Fruit fly (Drosophila melanogaster) whole organism, wandering third instar larva: Measurements from ENCODE around the gene Obp69a.
A peak's percentile ranks its signal among the peaks of the same experiment; 100 is the strongest.

Source experiments
- Abd-B ChIP-seq: fragments of >200 bp; optimal IDR thresholded peaks from 2 replicates; lab custom pipeline; 2017; ENCODE audit warnings: missing biosample characterization, missing genetic modification characterization
- CG32264 ChIP-seq: fragments of 200-800 bp; sonication (Bioruptor generic); optimal IDR thresholded peaks from 2 replicates; lab custom pipeline; 2016; ENCODE audit warnings: missing biosample characterization, missing genetic modification characterization
- CG9705 ChIP-seq: fragments of 200-800 bp; sonication (Bioruptor generic); optimal IDR thresholded peaks from 2 replicates; lab custom pipeline; 2018; ENCODE audit warnings: missing biosample characterization, mild to moderate bottlenecking, missing genetic modification characterization
- CrebA ChIP-seq: fragments of 200-800 bp; sonication (Bioruptor generic); optimal IDR thresholded peaks from 2 replicates; lab custom pipeline; 2016; ENCODE audit warnings: missing biosample characterization, mild to moderate bottlenecking, missing genetic modification characterization, borderline replicate concordance
- Dfd ChIP-seq: fragments of >200 bp; optimal IDR thresholded peaks from 2 replicates; lab custom pipeline; 2017; ENCODE audit warnings: missing biosample characterization, missing genetic modification characterization
- GATAd ChIP-seq: sonication (Bioruptor generic); optimal IDR thresholded peaks from 2 replicates; lab custom pipeline; 2016; ENCODE audit warnings: missing biosample characterization, missing genetic modification characterization
- HLH106 ChIP-seq: fragments of 200-800 bp; optimal IDR thresholded peaks from 3 replicates; lab custom pipeline; 2019; ENCODE audit warnings: missing biosample characterization, mild to moderate bottlenecking, missing genetic modification characterization, moderate library complexity
- Hnf4 ChIP-seq: fragments of 200-800 bp; sonication (Bioruptor generic); optimal IDR thresholded peaks from 2 replicates; lab custom pipeline; 2016; ENCODE audit warnings: missing biosample characterization, mild to moderate bottlenecking, missing genetic modification characterization
- Hr78 ChIP-seq: fragments of >200 bp; optimal IDR thresholded peaks from 2 replicates; lab custom pipeline; 2017; ENCODE audit warnings: missing biosample characterization, missing genetic modification characterization
- Hr83 ChIP-seq: fragments of 200-300 bp; sonication (Bioruptor generic); optimal IDR thresholded peaks from 2 replicates; lab custom pipeline; 2016; ENCODE audit warnings: missing biosample characterization, mild to moderate bottlenecking, missing genetic modification characterization, moderate library complexity; ENCODE audit not compliant: poor library complexity, severe bottlenecking
- Mio ChIP-seq: sonication (Bioruptor generic); optimal IDR thresholded peaks from 2 replicates; lab custom pipeline; 2016; ENCODE audit warnings: missing biosample characterization, missing genetic modification characterization
- Myc ChIP-seq: fragments of >200 bp; optimal IDR thresholded peaks from 2 replicates; lab custom pipeline; 2017
- N ChIP-seq: fragments of >200 bp; optimal IDR thresholded peaks from 2 replicates; lab custom pipeline; 2018; ENCODE audit warnings: missing biosample characterization, missing external identifiers, missing genetic modification characterization
- OdsH ChIP-seq: fragments of 200-800 bp; sonication (Bioruptor generic); optimal IDR thresholded peaks from 2 replicates; lab custom pipeline; 2016; ENCODE audit warnings: missing biosample characterization, mild to moderate bottlenecking, missing genetic modification characterization
- Rel ChIP-seq, 2 experiments: fragments of 200-800 bp; sonication (Bioruptor generic) in 1 of 2; optimal IDR thresholded peaks; 2 replicates in 1 of 2; 3 replicates in 1 of 2; lab custom pipeline; 2016 to 2019; ENCODE audit warnings: mild to moderate bottlenecking in 2 of 2, missing biosample characterization in 2 of 2, missing genetic modification characterization in 2 of 2, moderate library complexity in 1 of 2
- Sp1 ChIP-seq: fragments of 200-800 bp; sonication (Bioruptor generic); optimal IDR thresholded peaks from 3 replicates; lab custom pipeline; 2019; ENCODE audit warnings: missing biosample characterization, mild to moderate bottlenecking, missing genetic modification characterization, moderate library complexity
- br ChIP-seq: fragments of 200-800 bp; sonication (Bioruptor generic); optimal IDR thresholded peaks from 2 replicates; lab custom pipeline; 2016; ENCODE audit warnings: missing biosample characterization, missing genetic modification characterization
- brk ChIP-seq: fragments of 200-800 bp; sonication (Bioruptor generic); optimal IDR thresholded peaks from 2 replicates; lab custom pipeline; 2016; ENCODE audit warnings: missing biosample characterization, mild to moderate bottlenecking, missing genetic modification characterization
- dl ChIP-seq, 2 experiments: fragments of 175-275, 200-275 bp in 1 of 2; fragments of 200-275 bp in 1 of 2; sonication (Bioruptor generic); optimal IDR thresholded peaks; lab custom pipeline; 2018; ENCODE audit warnings: mild to moderate bottlenecking in 2 of 2, missing biosample characterization in 2 of 2, missing genetic modification characterization in 2 of 2, moderate library complexity in 2 of 2; ENCODE audit not compliant: partially characterized antibody in 2 of 2, insufficient read depth in 1 of 2
- dmrt93B ChIP-seq: fragments of 200-800 bp; sonication (Bioruptor generic); optimal IDR thresholded peaks from 2 replicates; lab custom pipeline; 2018; ENCODE audit warnings: missing biosample characterization, mild to moderate bottlenecking, missing genetic modification characterization
- dsf ChIP-seq: sonication (Bioruptor generic); optimal IDR thresholded peaks from 2 replicates; lab custom pipeline; 2016; ENCODE audit warnings: missing biosample characterization, missing genetic modification characterization, borderline replicate concordance
- ey ChIP-seq: fragments of 200-800 bp; sonication (Bioruptor generic); optimal IDR thresholded peaks from 2 replicates; lab custom pipeline; 2016; ENCODE audit warnings: missing biosample characterization, missing genetic modification characterization
- foxo ChIP-seq, 2 experiments: fragments of 200-800 bp; sonication (Bioruptor generic); optimal IDR thresholded peaks; 2 replicates in 1 of 2; 3 replicates in 1 of 2; lab custom pipeline; 2016 to 2017; ENCODE audit warnings: missing biosample characterization in 2 of 2, missing genetic modification characterization in 2 of 2
- fru ChIP-seq: fragments of 200-800 bp; sonication (Bioruptor generic); optimal IDR thresholded peaks from 3 replicates; lab custom pipeline; 2016; ENCODE audit warnings: missing biosample characterization, mild to moderate bottlenecking, missing genetic modification characterization
- h ChIP-seq: fragments of 200-800 bp; sonication (Bioruptor generic); optimal IDR thresholded peaks from 3 replicates; lab custom pipeline; 2016; ENCODE audit warnings: missing biosample characterization, mild to moderate bottlenecking, missing genetic modification characterization
- jim ChIP-seq: fragments of 175-275, 200-325 bp; sonication (Bioruptor generic); optimal IDR thresholded peaks from 2 replicates; lab custom pipeline; 2016; ENCODE audit warnings: missing biosample characterization, mild to moderate bottlenecking, missing genetic modification characterization
- lola ChIP-seq: fragments of >200 bp; optimal IDR thresholded peaks from 2 replicates; lab custom pipeline; 2017; ENCODE audit warnings: missing biosample characterization, missing genetic modification characterization
- rgr ChIP-seq: fragments of 200-800 bp; sonication (Bioruptor generic); optimal IDR thresholded peaks from 3 replicates; lab custom pipeline; 2016; ENCODE audit warnings: missing biosample characterization, mild to moderate bottlenecking, missing genetic modification characterization
- sage ChIP-seq: fragments of 200-800 bp; sonication (Bioruptor generic); optimal IDR thresholded peaks from 2 replicates; lab custom pipeline; 2016; ENCODE audit warnings: missing biosample characterization, mild to moderate bottlenecking, missing genetic modification characterization
- sv ChIP-seq: fragments of 200-800 bp; sonication (Bioruptor generic); optimal IDR thresholded peaks from 3 replicates; lab custom pipeline; 2016; ENCODE audit warnings: missing biosample characterization, missing genetic modification characterization
- tai ChIP-seq: sonication (Bioruptor generic); optimal IDR thresholded peaks from 2 replicates; lab custom pipeline; 2016; ENCODE audit warnings: missing biosample characterization, missing genetic modification characterization
- usp ChIP-seq: fragments of >200 bp; optimal IDR thresholded peaks from 2 replicates; lab custom pipeline; 2017; ENCODE audit warnings: missing biosample characterization, missing genetic modification characterization

Obp69a gene

DNA sequence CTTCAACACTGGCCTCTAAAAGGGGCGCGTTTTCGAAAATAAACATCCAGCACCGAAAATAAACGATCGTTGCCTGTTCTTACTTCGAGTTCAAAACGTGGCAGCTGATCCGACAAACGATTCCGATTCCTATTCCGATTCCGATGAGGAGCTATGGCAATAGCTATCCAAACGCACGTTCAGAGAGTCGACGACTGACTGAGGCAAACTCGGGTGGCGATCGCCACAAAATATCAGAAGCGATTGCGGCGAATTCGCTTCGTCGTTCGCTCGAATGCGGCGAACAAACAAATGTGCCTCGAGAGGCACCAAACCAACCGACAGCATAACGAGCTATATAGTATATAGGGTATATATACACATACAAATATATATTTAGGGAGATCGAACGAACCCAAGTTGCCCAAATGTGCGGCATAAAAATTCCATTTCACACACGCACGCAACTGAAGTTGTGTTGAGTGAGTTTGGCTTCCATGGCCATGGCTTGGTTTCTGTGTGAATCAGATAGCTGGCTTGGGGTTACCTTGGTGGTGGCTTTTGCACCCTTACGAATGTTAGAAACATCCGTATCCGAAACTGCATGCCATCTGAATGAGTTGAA lies 4.6 kb upstream of the Obp69a start, which contains the start of gene Ncc69 (continued):
- TF ChIP-seq ey = no peak
- no peak for TF ChIP-seq dmrt93B
- TF ChIP-seq GATAd (GFP tag; lab: Kevin White, UChicago) = no peak
- TF ChIP-seq Abd-B (GFP tag; lab: Kevin White, UChicago) = no peak
- TF ChIP-seq Dfd (GFP tag; lab: Kevin White, UChicago) = no peak

DNA sequence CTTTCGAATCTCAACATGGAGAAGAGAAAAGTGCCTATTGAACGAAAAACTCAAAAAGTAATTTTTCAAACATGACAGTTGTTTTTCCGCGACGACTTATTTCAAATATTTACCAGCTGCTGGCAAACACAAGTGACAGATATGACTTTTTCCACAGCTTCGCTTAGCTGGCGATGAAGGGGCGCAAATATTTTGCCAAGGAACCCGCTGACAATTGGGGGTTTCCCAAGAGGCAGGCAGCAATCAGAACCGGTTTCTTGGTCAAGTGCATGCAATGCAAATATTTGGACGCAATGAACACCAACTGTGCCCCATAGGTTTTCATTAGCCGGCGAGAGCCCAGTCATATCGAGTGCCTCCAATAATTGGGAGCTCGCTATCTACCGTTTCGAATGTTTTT lies 3.9 kb upstream of the Obp69a start:
- TF ChIP-seq Rel (GFP tag; optimal IDR thresholded peaks at IDR 0.05; lab: Kevin White, UChicago) (no peak), Rel (tag; optimal IDR thresholded peaks at IDR 0.05; lab: Kevin White, UChicago) (peak; percentile 93), Hr83 (GFP tag; lab: Kevin White, UChicago) (no peak)
- TF ChIP-seq, all 38 proteins: peak for 1

DNA sequence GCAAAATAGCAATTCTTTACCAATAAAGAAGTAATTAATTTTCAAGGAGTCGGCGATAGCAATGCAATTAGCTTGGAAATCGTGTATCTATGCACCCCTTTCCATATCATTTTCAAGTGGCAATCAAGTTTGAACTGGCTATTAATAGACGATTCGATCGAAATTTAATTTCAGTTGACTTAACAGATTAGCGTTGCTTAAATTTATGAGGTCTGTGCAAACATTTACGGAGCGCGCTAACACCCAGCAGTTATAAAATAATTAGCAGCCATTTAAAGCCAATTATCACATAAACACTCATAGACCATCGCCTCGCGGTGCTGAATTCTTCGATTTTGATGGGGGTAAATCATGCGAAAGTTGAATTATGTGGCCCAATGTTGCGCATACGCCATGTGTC lies 3.2 kb upstream of the Obp69a start:
- TF ChIP-seq Hr78 (GFP tag; lab: Kevin White, UChicago) = no peak

DNA sequence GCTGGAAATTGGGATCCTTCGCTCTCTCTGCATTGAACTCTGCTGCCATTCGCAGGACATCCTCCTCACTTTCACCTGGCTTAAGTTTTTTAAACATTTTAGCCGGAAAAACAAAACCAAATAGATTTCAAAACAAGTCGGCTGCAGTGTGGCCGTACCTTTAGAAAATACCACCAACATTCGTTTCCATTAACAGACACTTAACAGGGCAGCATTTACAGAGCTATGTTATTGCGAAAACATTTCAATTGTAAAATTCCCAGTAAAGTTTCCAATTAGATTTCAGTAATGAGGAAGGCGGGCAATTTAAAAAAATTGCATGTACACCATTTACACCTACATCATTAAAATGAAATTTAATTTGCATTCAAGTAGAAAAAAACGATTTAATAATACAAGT lies 3.2 kb downstream of the Obp69a start, which contains the start of gene CG32104:
TSS of gene CG32104 (minus strand) at position 152 of the 400 bp plus-strand sequence.
- TF ChIP-seq Rel (GFP tag; optimal IDR thresholded peaks at IDR 0.05; lab: Kevin White, UChicago) (no peak), Rel (tag; optimal IDR thresholded peaks at IDR 0.05; lab: Kevin White, UChicago) (peak; percentile 71), sv (no peak), h (GFP tag; lab: Kevin White, UChicago) (no peak), br (GFP tag; lab: Kevin White, UChicago) (no peak), CrebA (no peak)

DNA sequence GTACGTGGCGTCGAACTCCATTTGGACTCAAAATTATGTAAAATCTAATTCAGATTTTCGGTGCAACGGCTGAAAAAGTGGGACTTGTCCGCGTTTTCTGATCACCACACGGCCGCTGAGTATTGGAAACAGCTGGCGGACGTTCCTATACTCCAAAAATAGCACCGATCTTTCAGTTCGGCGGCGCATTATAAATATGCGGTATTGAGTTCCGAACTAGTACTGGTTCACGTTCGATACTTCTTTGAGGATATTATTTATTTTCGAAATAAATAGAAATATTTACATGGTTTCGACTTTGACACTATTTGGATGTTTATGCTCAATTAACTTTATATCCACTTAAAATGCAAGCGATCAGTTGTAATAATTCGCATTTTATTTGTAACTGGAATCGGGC lies 5.8 kb downstream of the Obp69a start, which contains the start of gene Smyd4-2:
TSS of gene Smyd4-2 (minus strand) at position 136 of the 400 bp plus-strand sequence.
- TF ChIP-seq foxo (GFP tag; optimal IDR thresholded peaks at IDR 0.05; lab: Kevin White, UChicago) (no peak), HLH106 (no peak), jim (GFP tag; lab: Kevin White, UChicago) (no peak), Hr83 (GFP tag; lab: Kevin White, UChicago) (no peak), brk (GFP tag; lab: Kevin White, UChicago) (no peak), Mio (GFP tag; lab: Kevin White, UChicago) (no peak), Hnf4 (GFP tag; lab: Kevin White, UChicago) (no peak), Hr78 (GFP tag; lab: Kevin White, UChicago) (no peak), usp (no peak), N (GFP tag; lab: Kevin White, UChicago) (no peak)
- TF ChIP-seq, all 38 proteins: peak for 0

DNA sequence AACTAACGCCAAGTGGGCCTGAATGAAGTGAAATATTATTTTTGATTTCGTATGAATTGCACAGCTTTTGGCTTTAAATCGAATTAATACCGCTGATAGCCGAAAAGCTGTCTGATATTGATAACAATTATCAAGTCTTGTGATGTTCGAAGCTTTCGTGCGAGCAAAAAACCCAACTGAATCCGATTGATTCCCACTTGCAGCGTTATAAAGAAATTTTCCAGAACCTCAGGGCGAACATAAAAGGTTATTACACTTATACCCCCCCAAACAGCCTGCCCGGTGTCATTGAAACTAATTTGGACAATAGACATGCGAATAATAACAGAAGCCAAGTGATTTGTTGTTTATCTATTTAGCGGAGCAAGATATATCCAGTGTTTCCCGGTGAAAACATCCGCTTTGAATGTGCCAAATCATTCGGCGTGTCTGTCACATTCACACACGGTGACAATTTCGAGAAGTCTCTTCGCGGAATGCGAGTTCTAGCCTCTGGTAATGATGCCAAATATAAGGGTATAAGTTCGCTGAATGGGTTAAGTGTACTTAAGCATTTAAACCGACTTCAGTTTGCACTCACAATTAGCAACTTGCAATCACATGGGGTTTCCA lies 10.0 kb downstream of the Obp69a start:
- no peak for TF ChIP-seq Hr83 (GFP tag; lab: Kevin White, UChicago)
- no peak for TF ChIP-seq Mio (GFP tag; lab: Kevin White, UChicago)
- TF ChIP-seq Rel (GFP tag; optimal IDR thresholded peaks at IDR 0.05; lab: Kevin White, UChicago) = no peak
- peak; percentile 71 for TF ChIP-seq Rel (tag; optimal IDR thresholded peaks at IDR 0.05; lab: Kevin White, UChicago)
- no peak for TF ChIP-seq Myc

DNA sequence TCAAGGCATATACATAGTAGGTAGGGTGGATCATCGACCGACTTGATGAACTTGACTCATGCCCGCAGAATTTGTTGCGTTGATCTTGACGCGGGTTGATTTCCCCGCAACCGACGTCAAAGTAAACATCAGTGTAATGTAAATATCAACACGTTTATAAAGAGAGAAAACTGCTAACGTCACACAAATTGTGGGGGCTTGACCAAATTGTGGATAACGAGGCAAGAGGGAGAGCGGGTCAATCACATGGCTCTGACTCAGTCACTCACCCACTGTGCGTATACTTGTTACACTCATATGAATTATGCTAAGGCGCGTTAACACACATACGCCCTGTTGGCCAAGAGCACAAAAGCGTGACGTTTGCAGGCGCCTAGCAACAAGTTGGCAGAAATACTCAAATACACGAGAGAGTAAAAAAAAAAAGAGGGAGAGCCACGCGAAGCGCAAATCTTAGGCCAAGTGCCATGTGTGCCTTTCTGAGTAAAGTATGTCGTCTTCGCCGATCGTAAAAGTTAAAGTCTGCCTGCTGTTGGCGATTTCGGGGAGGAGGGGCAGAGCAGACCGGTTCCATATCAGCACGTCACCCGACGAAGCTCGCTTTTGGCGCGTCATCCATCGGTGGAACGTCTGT lies 11.1 kb downstream of the Obp69a start:
- TF ChIP-seq dsf (GFP tag; lab: Kevin White, UChicago) (peak; percentile 63), foxo (GFP tag; optimal IDR thresholded peaks at IDR 0.05; lab: Kevin White, UChicago) (peak in 1 of 2 experiments; percentile 74), GATAd (GFP tag; lab: Kevin White, UChicago) (peak; percentile 80), ey (peak; percentile 72), Hr78 (GFP tag; lab: Kevin White, UChicago) (no peak), fru (peak; percentile 75), tai (GFP tag; lab: Kevin White, UChicago) (peak; percentile 96), N (GFP tag; lab: Kevin White, UChicago) (no peak), Sp1 (GFP tag; lab: Kevin White, UChicago) (peak; percentile 73), OdsH (GFP tag; lab: Kevin White, UChicago) (peak; percentile 83), CG9705 (peak; percentile 57), usp (no peak), jim (GFP tag; lab: Kevin White, UChicago) (peak; percentile 83), rgr (GFP tag; lab: Kevin White, UChicago) (peak; percentile 87), sv (peak; percentile 82), lola (GFP tag; lab: Kevin White, UChicago) (no peak), CG32264 (GFP tag; lab: Kevin White, UChicago) (peak; percentile 86), dl (GFP tag; optimal IDR thresholded peaks at IDR 0.05; lab: Kevin White, UChicago; ENCODE audit: insufficient read depth in 1 of 2, partially characterized antibody in 2 of 2) (peak; percentile 36 to 71), CrebA (no peak), Myc (no peak), HLH106 (peak; percentile 39), Abd-B (GFP tag; lab: Kevin White, UChicago) (no peak), Hr83 (GFP tag; lab: Kevin White, UChicago) (peak; percentile 99), brk (GFP tag; lab: Kevin White, UChicago) (no peak), sage (GFP tag; lab: Kevin White, UChicago) (no peak)
